Fruit fly (Drosophila melanogaster) whole organism, embryonic: Measurements from ENCODE around the gene CG6168.
A peak's percentile ranks its signal among the peaks of the same experiment; 100 is the strongest.

Experiments
- Adf1 ChIP-seq: fragments of 200-800 bp; sonication (Bioruptor generic); IDR thresholded peaks from 2 replicates; pipeline ENCODE4 v1.3.6; 2022; ENCODE audit warnings: missing biosample characterization, missing genetic modification characterization
- CG10462 ChIP-seq: fragments of 200-800 bp; sonication (Bioruptor generic); optimal IDR thresholded peaks from 2 replicates; lab custom pipeline; 2016; ENCODE audit warnings: missing biosample characterization, missing genetic modification characterization
- CG11560 ChIP-seq: fragments of 200-800 bp; sonication (Bioruptor generic); IDR thresholded peaks from 3 replicates; pipeline ENCODE4 v1.3.6; 2022; ENCODE audit warnings: missing biosample characterization, missing genetic modification characterization
- CG12219 ChIP-seq: fragments of 200-800 bp; sonication (Bioruptor generic); optimal IDR thresholded peaks from 3 replicates; lab custom pipeline; 2018; ENCODE audit warnings: missing biosample characterization, mild to moderate bottlenecking, missing genetic modification characterization
- CG15269 ChIP-seq: fragments of 200-800 bp; sonication (Bioruptor generic); optimal IDR thresholded peaks from 2 replicates; lab custom pipeline; 2018; ENCODE audit warnings: missing biosample characterization, mild to moderate bottlenecking, missing genetic modification characterization, moderate library complexity
- CG15514 ChIP-seq: fragments of 200-800 bp; sonication (Bioruptor generic); optimal IDR thresholded peaks from 3 replicates; lab custom pipeline; 2017; ENCODE audit warnings: missing biosample characterization, missing genetic modification characterization, mild to moderate bottlenecking, moderate library complexity, missing genetic modification reagents
- CG15601 ChIP-seq: fragments of 200-800 bp; sonication (Bioruptor generic); optimal IDR thresholded peaks from 3 replicates; lab custom pipeline; 2019; ENCODE audit warnings: missing biosample characterization, mild to moderate bottlenecking, missing genetic modification characterization, moderate library complexity
- CG17361 ChIP-seq: fragments of 200-800 bp; sonication (Bioruptor generic); IDR thresholded peaks from 3 replicates; pipeline ENCODE4 v1.3.6; 2022; ENCODE audit warnings: missing biosample characterization, missing genetic modification characterization
- CG17829 ChIP-seq: fragments of 200-800 bp; optimal IDR thresholded peaks from 2 replicates; lab custom pipeline; 2019; ENCODE audit warnings: missing biosample characterization, mild to moderate bottlenecking, missing genetic modification characterization, moderate library complexity
- CG3065 ChIP-seq: fragments of 200-800 bp; sonication (Bioruptor generic); optimal IDR thresholded peaks from 2 replicates; lab custom pipeline; 2016; ENCODE audit warnings: missing biosample characterization, missing genetic modification characterization
- CG32532 ChIP-seq: fragments of 200-800 bp; sonication (Bioruptor generic); IDR thresholded peaks from 2 replicates; pipeline ENCODE4 v1.3.6; 2022; ENCODE audit warnings: missing biosample characterization, missing genetic modification characterization
- CG3838 ChIP-seq: fragments of 200-800 bp; sonication (Bioruptor generic); optimal IDR thresholded peaks from 3 replicates; lab custom pipeline; 2016; ENCODE audit warnings: missing biosample characterization, missing genetic modification characterization
- CG3995 ChIP-seq: fragments of 200-800 bp; sonication (Bioruptor generic); optimal IDR thresholded peaks from 3 replicates; lab custom pipeline; 2016; ENCODE audit warnings: missing biosample characterization, missing genetic modification characterization
- CG43689 ChIP-seq: fragments of 200-800 bp; sonication (Bioruptor generic); IDR thresholded peaks from 2 replicates; pipeline ENCODE4 v1.3.6; 2022; ENCODE audit warnings: missing biosample characterization, missing genetic modification characterization
- CG5180 ChIP-seq: fragments of 200-800 bp; sonication (Bioruptor generic); optimal IDR thresholded peaks from 3 replicates; lab custom pipeline; 2017; ENCODE audit warnings: missing biosample characterization, missing genetic modification characterization, mild to moderate bottlenecking, moderate library complexity, missing genetic modification reagents
- CG6175 ChIP-seq: fragments of 200-800 bp; sonication (Bioruptor generic); IDR thresholded peaks from 3 replicates; pipeline ENCODE4 v1.3.6; 2022; ENCODE audit warnings: missing biosample characterization, missing genetic modification characterization
- CG7745 ChIP-seq: fragments of 200-800 bp; sonication (Bioruptor generic); optimal IDR thresholded peaks from 2 replicates; lab custom pipeline; 2018; ENCODE audit warnings: missing biosample characterization, mild to moderate bottlenecking, missing genetic modification characterization, moderate library complexity
- CG8944 ChIP-seq: fragments of 200-800 bp; sonication (Bioruptor generic); optimal IDR thresholded peaks from 3 replicates; lab custom pipeline; 2016; ENCODE audit warnings: missing biosample characterization, missing genetic modification characterization
- CG9727 ChIP-seq: fragments of 200-800 bp; sonication (Bioruptor generic); optimal IDR thresholded peaks from 3 replicates; lab custom pipeline; 2017; ENCODE audit warnings: missing biosample characterization, mild to moderate bottlenecking, missing genetic modification characterization
- D ChIP-seq, 2 experiments: fragments of 200-800 bp in 1 of 2; fragments of >200 bp in 1 of 2; sonication (Bioruptor generic) in 1 of 2; optimal IDR thresholded peaks; 2 replicates in 1 of 2; 3 replicates in 1 of 2; lab custom pipeline; 2017; ENCODE audit warnings: mild to moderate bottlenecking in 1 of 2, missing biosample characterization in 1 of 2, missing genetic modification characterization in 1 of 2, missing genetic modification reagents in 1 of 2
- Drgx ChIP-seq: fragments of 200-800 bp; sonication (Bioruptor generic); IDR thresholded peaks from 2 replicates; pipeline ENCODE4 v1.3.6; 2022; ENCODE audit warnings: missing biosample characterization, missing genetic modification characterization
- HLH54F ChIP-seq: fragments of 200-800 bp; sonication (Bioruptor generic); optimal IDR thresholded peaks from 3 replicates; lab custom pipeline; 2016; ENCODE audit warnings: missing biosample characterization, missing genetic modification characterization
- Lpt ChIP-seq: fragments of >200 bp; optimal IDR thresholded peaks from 2 replicates; lab custom pipeline; 2018; ENCODE audit warnings: missing biosample characterization, missing genetic modification characterization
- NC2α ChIP-seq: fragments of 200-800 bp; sonication (Bioruptor generic); optimal IDR thresholded peaks from 2 replicates; lab custom pipeline; 2016; ENCODE audit warnings: missing biosample characterization, missing genetic modification characterization
- NK7.1 ChIP-seq: fragments of 200-800 bp; sonication (Bioruptor generic); optimal IDR thresholded peaks from 3 replicates; lab custom pipeline; 2016; ENCODE audit warnings: missing biosample characterization, missing genetic modification characterization
- Nf-YB ChIP-seq: fragments of 200-800 bp; sonication (Bioruptor generic); optimal IDR thresholded peaks from 3 replicates; lab custom pipeline; 2019; ENCODE audit warnings: missing biosample characterization, mild to moderate bottlenecking, missing genetic modification characterization, moderate library complexity
- Taf1 ChIP-seq: fragments of 200-800 bp; sonication (Bioruptor generic); IDR thresholded peaks from 2 replicates; pipeline ENCODE4 v1.3.6; 2022; ENCODE audit warnings: missing biosample characterization, missing genetic modification characterization
- bigmax ChIP-seq: fragments of 200-800 bp; sonication (Bioruptor generic); optimal IDR thresholded peaks from 2 replicates; lab custom pipeline; 2018; ENCODE audit warnings: missing biosample characterization, mild to moderate bottlenecking, missing genetic modification characterization
- bowl ChIP-seq: fragments of 200-800 bp; sonication (Bioruptor generic); IDR thresholded peaks from 2 replicates; pipeline ENCODE4 v1.3.6; 2022; ENCODE audit warnings: missing biosample characterization, missing genetic modification characterization
- chinmo ChIP-seq: fragments of 200-800 bp; sonication (Bioruptor generic); IDR thresholded peaks from 4 replicates; pipeline ENCODE4 v1.3.6; 2022; ENCODE audit warnings: missing biosample characterization, missing genetic modification characterization; ENCODE audit not compliant: partially characterized antibody
- dm ChIP-seq: fragments of 200-800 bp; sonication (Bioruptor generic); optimal IDR thresholded peaks from 3 replicates; lab custom pipeline; 2016; ENCODE audit warnings: missing biosample characterization, missing genetic modification characterization
- dmrt99B ChIP-seq: fragments of 200-800 bp; sonication (Bioruptor generic); optimal IDR thresholded peaks from 2 replicates; lab custom pipeline; 2018; ENCODE audit warnings: missing biosample characterization, mild to moderate bottlenecking, missing genetic modification characterization, moderate library complexity
- ems ChIP-seq: fragments of 200-800 bp; sonication (Bioruptor generic); optimal IDR thresholded peaks from 3 replicates; lab custom pipeline; 2016; ENCODE audit warnings: missing biosample characterization, missing genetic modification characterization
- ewg ChIP-seq: fragments of 200-800 bp; sonication (Bioruptor generic); optimal IDR thresholded peaks from 3 replicates; lab custom pipeline; 2017; ENCODE audit warnings: mild to moderate bottlenecking, missing biosample characterization, missing genetic modification reagents, missing genetic modification characterization
- ftz-f1 ChIP-seq: fragments of 200-800 bp; sonication (Bioruptor generic); optimal IDR thresholded peaks from 2 replicates; lab custom pipeline; 2016; ENCODE audit warnings: missing biosample characterization, missing genetic modification characterization
- hb ChIP-seq: fragments of 200-800 bp; sonication (Bioruptor generic); IDR thresholded peaks from 3 replicates; pipeline ENCODE4 v1.3.6; 2022; ENCODE audit warnings: missing biosample characterization, missing genetic modification characterization; ENCODE audit not compliant: partially characterized antibody
- inv ChIP-seq: fragments of 200-800 bp; sonication (Bioruptor generic); IDR thresholded peaks from 2 replicates; pipeline ENCODE4 v1.3.6; 2022; ENCODE audit warnings: missing biosample characterization, missing genetic modification characterization; ENCODE audit not compliant: partially characterized antibody
- jumu ChIP-seq: fragments of 200-800 bp; sonication (Bioruptor generic); optimal IDR thresholded peaks from 3 replicates; lab custom pipeline; 2016; ENCODE audit warnings: missing biosample characterization, missing genetic modification characterization
- knrl ChIP-seq: fragments of 200-800 bp; sonication (Bioruptor generic); IDR thresholded peaks from 3 replicates; pipeline ENCODE4 v1.3.6; 2022; ENCODE audit warnings: missing biosample characterization, missing genetic modification characterization; ENCODE audit not compliant: partially characterized antibody
- otp ChIP-seq: fragments of 200-800 bp; sonication (Bioruptor generic); IDR thresholded peaks from 3 replicates; pipeline ENCODE4, ENCODE4 v1.3.6; 2022; ENCODE audit warnings: missing biosample characterization, missing genetic modification characterization
- sc ChIP-seq, 3 experiments: fragments of >200 bp in 2 of 3; fragments of 200-800 bp in 1 of 3; sonication (Bioruptor generic) in 1 of 3; optimal IDR thresholded peaks; 2 replicates in 2 of 3; 3 replicates in 1 of 3; lab custom pipeline; 2017; ENCODE audit warnings: mild to moderate bottlenecking in 1 of 3, missing biosample characterization in 1 of 3, missing genetic modification characterization in 1 of 3, missing genetic modification reagents in 1 of 3
- sd ChIP-seq: fragments of 200-800 bp; sonication (Bioruptor generic); optimal IDR thresholded peaks from 3 replicates; lab custom pipeline; 2018; ENCODE audit warnings: missing biosample characterization, mild to moderate bottlenecking, missing genetic modification characterization, moderate library complexity
- sens-2 ChIP-seq: fragments of 200-800 bp; sonication (Bioruptor generic); IDR thresholded peaks from 2 replicates; pipeline ENCODE4 v1.3.6; 2022; ENCODE audit warnings: missing biosample characterization, missing genetic modification characterization
- sisA ChIP-seq: fragments of 200-800 bp; sonication (Bioruptor generic); IDR thresholded peaks from 2 replicates; pipeline ENCODE4 v1.3.6; 2022; ENCODE audit warnings: missing biosample characterization, missing genetic modification characterization
- toy ChIP-seq: fragments of 200-800 bp; sonication (Bioruptor generic); IDR thresholded peaks from 2 replicates; pipeline ENCODE4 v1.3.6; 2022; ENCODE audit warnings: missing biosample characterization, missing genetic modification characterization
- unc-4 ChIP-seq: fragments of 200-800 bp; sonication (Bioruptor generic); IDR thresholded peaks from 2 replicates; pipeline ENCODE4 v1.3.6; 2022; ENCODE audit warnings: missing biosample characterization, missing genetic modification characterization; ENCODE audit not compliant: partially characterized antibody
- vvl ChIP-seq: fragments of 200-800 bp; sonication (Bioruptor generic); IDR thresholded peaks from 2 replicates; pipeline ENCODE4 v1.3.6; 2022; ENCODE audit warnings: missing biosample characterization, missing genetic modification characterization
- zen ChIP-seq: fragments of 200-800 bp; sonication (Bioruptor generic); optimal IDR thresholded peaks from 3 replicates; lab custom pipeline; 2018; ENCODE audit warnings: missing biosample characterization, mild to moderate bottlenecking, missing genetic modification characterization, moderate library complexity
- zfh2 ChIP-seq: fragments of 200-800 bp; sonication (Bioruptor generic); optimal IDR thresholded peaks from 2 replicates; lab custom pipeline; 2016; ENCODE audit warnings: missing biosample characterization, missing genetic modification characterization

The CG6168 gene

dm6 chr3L:11273444-11274141 is 47.9 kb downstream of the CG6168 start (continued):
- TF ChIP-seq CG8944 (GFP tag; lab: Kevin White, UChicago) (no peak), jumu (GFP tag; lab: Kevin White, UChicago) (no peak), CG10462 (GFP tag; lab: Kevin White, UChicago) (no peak), sc (optimal IDR thresholded peaks at IDR 0.05; lab: Kevin White, UChicago) (no peak), sc (GFP tag; optimal IDR thresholded peaks at IDR 0.05; lab: Kevin White, UChicago) (peak; percentile 42), sd (tag; lab: Kevin White, UChicago) (no peak), HLH54F (GFP tag; lab: Kevin White, UChicago) (no peak), D (optimal IDR thresholded peaks at IDR 0.05; lab: Kevin White, UChicago) (no peak), D (GFP tag; optimal IDR thresholded peaks at IDR 0.05; lab: Kevin White, UChicago) (peak; percentile 39), CG3838 (GFP tag; lab: Kevin White, UChicago) (peak; percentile 7), bigmax (GFP tag; lab: Kevin White, UChicago) (no peak), sisA (GFP tag; lab: Robert Waterston, UW) (no peak), ewg (GFP tag; lab: Kevin White, UChicago) (no peak), inv (GFP tag; lab: Robert Waterston, UW) (no peak), ems (GFP tag; lab: Kevin White, UChicago) (no peak), CG15269 (tag; lab: Kevin White, UChicago) (no peak), zen (tag; lab: Kevin White, UChicago) (no peak), CG12219 (GFP tag; lab: Kevin White, UChicago) (no peak), CG9727 (GFP tag; lab: Kevin White, UChicago) (peak; percentile 12), CG3065 (GFP tag; lab: Kevin White, UChicago) (no peak), toy (GFP tag; lab: Robert Waterston, UW) (no peak), Lpt (no peak), knrl (GFP tag; lab: Robert Waterston, UW) (no peak), CG32532 (GFP tag; lab: Robert Waterston, UW) (no peak), ftz-f1 (GFP tag; lab: Kevin White, UChicago) (no peak), otp (GFP tag; lab: Robert Waterston, UW) (no peak), zfh2 (GFP tag; lab: Kevin White, UChicago) (no peak), dm (GFP tag; lab: Kevin White, UChicago) (no peak), CG15514 (no peak), CG15601 (tag; lab: Kevin White, UChicago) (peak; percentile 57), NC2α (GFP tag; lab: Kevin White, UChicago) (no peak), unc-4 (GFP tag; lab: Robert Waterston, UW) (no peak), CG17361 (GFP tag; lab: Robert Waterston, UW) (no peak), Nf-YB (no peak), Drgx (GFP tag; lab: Robert Waterston, UW) (no peak), sens-2 (GFP tag; lab: Robert Waterston, UW) (peak; percentile 23; the same call in 1 of the 2 replicates), CG3995 (GFP tag; lab: Kevin White, UChicago) (no peak), hb (GFP tag; lab: Robert Waterston, UW) (no peak), vvl (GFP tag; lab: Robert Waterston, UW) (no peak), CG5180 (GFP tag; lab: Kevin White, UChicago) (no peak), CG11560 (tag; lab: Robert Waterston, UW) (no peak), CG43689 (no peak), bowl (no peak), dmrt99B (no peak), chinmo (GFP tag; lab: Robert Waterston, UW) (no peak), Adf1 (GFP tag; lab: Robert Waterston, UW) (no peak), CG17829 (tag; lab: Kevin White, UChicago) (no peak), Taf1 (GFP tag; lab: Robert Waterston, UW) (no peak), CG6175 (GFP tag; lab: Robert Waterston, UW) (no peak), NK7.1 (GFP tag; lab: Kevin White, UChicago) (no peak), CG7745 (peak; percentile 43)
